Worm (Caenorhabditis elegans) whole organism, L4/young adult: Measurements from ENCODE around the gene srxa-5.

Experiments
- W03F9.2 ChIP-seq: fragments of 150-350 bp; optimal IDR thresholded peaks from 2 replicates; lab custom pipeline; 2014; ENCODE audit warnings: missing biosample characterization, missing genetic modification characterization
- him-1 ChIP-seq: sonication (generic microtip); optimal IDR thresholded peaks from 2 replicates; lab custom pipeline; 2016; ENCODE audit warnings: missing genotype, missing genetic modification reagents, missing genetic modification characterization, missing compliant biosample characterization

DNA sequence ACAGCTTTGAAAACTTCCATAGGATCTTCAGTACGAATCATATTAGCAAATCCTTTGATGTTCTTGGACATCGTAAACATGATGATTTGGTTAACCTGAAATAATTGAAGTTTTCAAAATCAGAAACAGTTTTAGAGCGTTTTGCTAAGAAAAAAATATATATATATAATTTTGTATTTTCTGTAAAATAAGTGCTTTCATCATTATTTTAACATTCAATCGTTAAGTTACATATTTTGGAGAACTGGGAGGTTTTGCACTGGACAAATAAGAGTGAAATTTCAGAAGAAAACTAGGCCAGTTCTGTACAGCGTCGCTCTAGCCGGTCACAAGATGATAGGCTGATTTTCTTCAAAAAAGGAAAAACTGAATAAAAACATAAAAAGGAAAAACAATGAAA is 45.8 kb downstream of the srxa-5 start, which contains the start of gene F27B3.6:
- no peak for TF ChIP-seq him-1
- no peak for TF ChIP-seq W03F9.2 (tag; lab: Kevin White, UChicago)
